Worm (Caenorhabditis elegans) whole organism, L1 larva: Measurements from ENCODE around the gene nlp-82.
A peak's percentile ranks its signal among the peaks of the same experiment; 100 is the strongest.

Experiments
- alr-1 ChIP-seq: fragments of 200-800 bp; sonication (Bioruptor generic); optimal IDR thresholded peaks from 2 replicates; lab custom pipeline; 2018; ENCODE audit warnings: borderline replicate concordance, mild to moderate bottlenecking, missing genetic modification characterization, missing compliant biosample characterization
- ceh-82 ChIP-seq, 3 experiments: fragments of 150-350 bp in 1 of 3; sonication (generic microtip) in 2 of 3; optimal IDR thresholded peaks; 2 replicates each; lab custom pipeline; 2014 to 2017; ENCODE audit warnings: missing biosample characterization in 3 of 3, missing genetic modification characterization in 3 of 3
- ceh-88 ChIP-seq: fragments of 200-800 bp; sonication (Bioruptor generic); IDR thresholded peaks from 2 replicates; pipeline ENCODE4 v1.3.6; 2022; ENCODE audit warnings: missing genetic modification characterization, missing compliant biosample characterization
- ces-1 ChIP-seq: fragments of 150-350 bp; optimal IDR thresholded peaks from 2 replicates; lab custom pipeline; 2014; ENCODE audit warnings: missing biosample characterization, missing genetic modification reagents, missing genetic modification characterization
- dpl-1 ChIP-seq, 3 experiments: fragments of 150-350 bp in 2 of 3; sonication (generic microtip) in 1 of 3; optimal IDR thresholded peaks; 2 replicates each; lab custom pipeline; 2014 to 2017; ENCODE audit warnings: missing biosample characterization in 3 of 3, missing genetic modification characterization in 3 of 3, missing genetic modification reagents in 3 of 3
- dsc-1 ChIP-seq: sonication (generic microtip); optimal IDR thresholded peaks from 2 replicates; lab custom pipeline; 2016; ENCODE audit warnings: mild to moderate bottlenecking, missing genetic modification characterization, missing compliant biosample characterization
- efl-3 ChIP-seq: fragments of 200-800 bp; sonication (Bioruptor generic); optimal IDR thresholded peaks from 2 replicates; lab custom pipeline; 2018; ENCODE audit warnings: mild to moderate bottlenecking, missing genetic modification characterization, missing compliant biosample characterization
- egl-13 ChIP-seq: sonication (generic microtip); optimal IDR thresholded peaks from 2 replicates; lab custom pipeline; 2016; ENCODE audit warnings: missing genotype, missing genetic modification reagents, missing genetic modification characterization, missing compliant biosample characterization
- elt-2 ChIP-seq: sonication (generic microtip); optimal IDR thresholded peaks from 2 replicates; lab custom pipeline; 2016; ENCODE audit warnings: missing genetic modification characterization, mild to moderate bottlenecking, inconsistent platforms, missing compliant biosample characterization, missing genetic modification reagents
- ets-5 ChIP-seq: fragments of 200-800 bp; sonication (Bioruptor generic); IDR thresholded peaks from 2 replicates; pipeline ENCODE4 v1.3.6; 2022; ENCODE audit warnings: missing genetic modification characterization, missing compliant biosample characterization
- fkh-10 ChIP-seq: sonication (generic microtip); optimal IDR thresholded peaks from 2 replicates; lab custom pipeline; 2017; ENCODE audit warnings: missing biosample characterization, missing genetic modification reagents, missing genetic modification characterization
- hpl-2 ChIP-seq: fragments of 150-350 bp; optimal IDR thresholded peaks from 2 replicates; lab custom pipeline; 2014; ENCODE audit warnings: missing biosample characterization, missing genetic modification reagents, missing genetic modification characterization
- lin-13 ChIP-seq: fragments of 150-350 bp; optimal IDR thresholded peaks from 2 replicates; lab custom pipeline; 2014; ENCODE audit warnings: missing biosample characterization, missing genetic modification reagents, missing genetic modification characterization
- lin-14 ChIP-seq: fragments of 200-800 bp; sonication (Bioruptor generic); optimal IDR thresholded peaks from 2 replicates; lab custom pipeline; 2018; ENCODE audit warnings: mild to moderate bottlenecking, missing genetic modification characterization, moderate library complexity, missing compliant biosample characterization
- lin-35 ChIP-seq, 2 experiments: fragments of 150-350 bp; optimal IDR thresholded peaks; 2 replicates each; lab custom pipeline; 2014; ENCODE audit warnings: missing biosample characterization in 2 of 2, missing genetic modification characterization in 2 of 2, missing genetic modification reagents in 2 of 2
- lsy-2 ChIP-seq, 2 experiments: fragments of 150-350 bp; optimal IDR thresholded peaks; 2 replicates each; lab custom pipeline; 2014; ENCODE audit warnings: missing biosample characterization in 2 of 2, missing genetic modification characterization in 2 of 2
- mab-9 ChIP-seq: fragments of 200-800 bp; sonication (Bioruptor generic); IDR thresholded peaks from 2 replicates; pipeline ENCODE4 v1.3.6; 2022; ENCODE audit warnings: missing genetic modification reagents, missing genetic modification characterization, missing compliant biosample characterization
- mdl-1 ChIP-seq, 2 experiments: fragments of 150-350 bp; optimal IDR thresholded peaks; 2 replicates each; lab custom pipeline; 2014 to 2017; ENCODE audit warnings: missing biosample characterization in 2 of 2, missing genetic modification characterization in 2 of 2, inconsistent platforms in 1 of 2
- nhr-11 ChIP-seq: fragments of 150-350 bp; optimal IDR thresholded peaks from 2 replicates; lab custom pipeline; 2014; ENCODE audit warnings: missing biosample characterization, missing genetic modification characterization
- nhr-12 ChIP-seq: sonication (generic microtip); optimal IDR thresholded peaks from 2 replicates; lab custom pipeline; 2017; ENCODE audit warnings: missing biosample characterization, missing genetic modification characterization
- nhr-20 ChIP-seq: sonication (generic microtip); optimal IDR thresholded peaks from 2 replicates; lab custom pipeline; 2016; ENCODE audit warnings: mild to moderate bottlenecking, missing genetic modification characterization, missing compliant biosample characterization
- nhr-71 ChIP-seq: sonication (generic microtip); optimal IDR thresholded peaks from 2 replicates; lab custom pipeline; 2016; ENCODE audit warnings: mild to moderate bottlenecking, missing genetic modification characterization, moderate library complexity, missing compliant biosample characterization
- nhr-85 ChIP-seq: sonication (generic microtip); peaks from one replicate; lab custom pipeline; 2016; ENCODE audit warnings: missing genetic modification characterization, inconsistent platforms, missing compliant biosample characterization
- nhr-90 ChIP-seq: sonication (generic microtip); optimal IDR thresholded peaks from 2 replicates; lab custom pipeline; 2016; ENCODE audit warnings: mild to moderate bottlenecking, missing genetic modification characterization, missing compliant biosample characterization; ENCODE audit not compliant: poor library complexity
- pag-3 ChIP-seq: sonication (generic microtip); optimal IDR thresholded peaks from 2 replicates; lab custom pipeline; 2017; ENCODE audit warnings: missing genetic modification characterization, mild to moderate bottlenecking, missing compliant biosample characterization, antibody characterized with exemption, borderline replicate concordance; ENCODE audit not compliant: insufficient read depth
- pqm-1 ChIP-seq: sonication (generic microtip); optimal IDR thresholded peaks from 3 replicates; lab custom pipeline; 2017; ENCODE audit warnings: missing biosample characterization, missing genetic modification characterization
- rnt-1 ChIP-seq: sonication (generic microtip); optimal IDR thresholded peaks from 2 replicates; lab custom pipeline; 2016; ENCODE audit warnings: mild to moderate bottlenecking, missing genetic modification characterization, moderate library complexity, missing compliant biosample characterization
- skn-1 ChIP-seq: fragments of 150-350 bp; optimal IDR thresholded peaks from 2 replicates; lab custom pipeline; 2014; ENCODE audit warnings: missing biosample characterization, missing genetic modification characterization
- snu-23 ChIP-seq: sonication (generic microtip); optimal IDR thresholded peaks from 2 replicates; lab custom pipeline; 2016; ENCODE audit warnings: missing genetic modification characterization, missing compliant biosample characterization
- unc-98 ChIP-seq: fragments of 200-800 bp; sonication (Bioruptor generic); IDR thresholded peaks from 2 replicates; pipeline ENCODE4 v1.3.6; 2022; ENCODE audit warnings: missing genetic modification characterization, missing compliant biosample characterization
- vab-15 ChIP-seq: sonication (generic microtip); optimal IDR thresholded peaks from 2 replicates; lab custom pipeline; 2017; ENCODE audit warnings: missing genotype, mild to moderate bottlenecking, missing genetic modification characterization, missing compliant biosample characterization
- ztf-11 ChIP-seq, 2 experiments: sonication (generic microtip); optimal IDR thresholded peaks; 2 replicates each; lab custom pipeline; 2016 to 2017; ENCODE audit warnings: missing genetic modification characterization in 2 of 2, missing biosample characterization in 1 of 2, missing compliant biosample characterization in 1 of 2
- ztf-4 ChIP-seq: fragments of 150-350 bp; optimal IDR thresholded peaks from 2 replicates; lab custom pipeline; 2014; ENCODE audit warnings: missing biosample characterization, missing genetic modification characterization

nlp-82 gene

ce11 chrII:9254187-9254586, at the start of gene nlp-82:
Gene nlp-82, minus strand, starts transcription at chrII:9254287.
- TF ChIP-seq nhr-85 (tag; lab: Kevin White, UChicago) (no peak), nhr-12 (tag; lab: Kevin White, UChicago) (no peak), lin-13 (no peak), dpl-1 (GFP tag; optimal IDR thresholded peaks at IDR 0.05; lab: Kevin White, UChicago) (no peak), vab-15 (tag; lab: Kevin White, UChicago) (no peak), mdl-1 (tag; optimal IDR thresholded peaks at IDR 0.05; lab: Kevin White, UChicago) (no peak)

ce11 chrII:9303545-9303944, 49.5 kb upstream of the nlp-82 start:
- TF ChIP-seq lin-14 (GFP tag; lab: Kevin White, UChicago) (peak; percentile 24), ceh-82 (tag; optimal IDR thresholded peaks at IDR 0.05; lab: Kevin White, UChicago) (peak in 1 of 3 experiments; percentile 15), skn-1 (tag; lab: Kevin White, UChicago) (peak; percentile 1), lin-35 (GFP tag; optimal IDR thresholded peaks at IDR 0.05; lab: Kevin White, UChicago) (no peak), ceh-88 (GFP tag; lab: Robert Waterston, UW) (no peak)
- TF ChIP-seq, all 84 proteins: peak for 3

DNA sequence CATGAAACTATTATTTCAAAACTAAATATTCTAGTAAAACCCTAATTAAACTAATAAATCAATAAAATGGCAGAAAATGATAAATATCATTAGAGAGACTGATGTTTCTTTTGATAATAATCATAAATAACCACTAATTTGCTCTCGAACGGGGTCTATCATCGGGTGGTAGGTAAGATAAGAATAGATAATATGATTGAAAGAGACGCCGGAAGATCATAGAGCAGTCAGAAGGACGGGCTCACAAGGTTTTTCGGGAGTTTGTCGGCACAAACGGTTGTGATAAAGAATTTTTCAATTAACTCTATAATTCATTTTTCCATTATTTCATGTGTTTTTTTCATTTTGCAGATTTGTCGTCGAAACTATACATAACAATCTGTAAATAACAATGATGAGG, 47.0 kb upstream of the nlp-82 start:
- TF ChIP-seq ztf-11 (tag; optimal IDR thresholded peaks at IDR 0.05; lab: Kevin White, UChicago) = no peak
- TF ChIP-seq alr-1 (tag; lab: Kevin White, UChicago) = no peak
- TF ChIP-seq ztf-4 (tag; lab: Kevin White, UChicago) = no peak
- TF ChIP-seq nhr-90 = peak; percentile 13
- peak; percentile 3 for TF ChIP-seq pqm-1
- TF ChIP-seq elt-2 (tag; lab: Kevin White, UChicago) = peak; percentile 83
- TF ChIP-seq efl-3 (GFP tag; lab: Kevin White, UChicago) = no peak
- TF ChIP-seq nhr-20 (tag; lab: Kevin White, UChicago) = peak; percentile 12
- TF ChIP-seq nhr-12 (tag; lab: Kevin White, UChicago) = no peak
- TF ChIP-seq ceh-82 (tag; optimal IDR thresholded peaks at IDR 0.05; lab: Kevin White, UChicago) = no peak
- TF ChIP-seq nhr-11 (tag; lab: Kevin White, UChicago) = no peak
- peak; percentile 27 for TF ChIP-seq lin-14 (GFP tag; lab: Kevin White, UChicago)
- TF ChIP-seq pag-3 (tag; lab: Kevin White, UChicago) = no peak
- TF ChIP-seq, all 84 proteins: peak for 5

- TF ChIP-seq dsc-1 (tag; lab: Kevin White, UChicago) (peak; percentile 5), lsy-2 (tag; optimal IDR thresholded peaks at IDR 0.05; lab: Kevin White, UChicago) (peak in 1 of 2 experiments; percentile 23), rnt-1 (tag; lab: Kevin White, UChicago) (peak; percentile 69), snu-23 (GFP tag; lab: Kevin White, UChicago) (peak; percentile 3), ces-1 (GFP tag; lab: Kevin White, UChicago) (no peak), ets-5 (GFP tag; lab: Robert Waterston, UW) (no peak), egl-13 (tag; lab: Kevin White, UChicago) (no peak), fkh-10 (GFP tag; lab: Kevin White, UChicago) (no peak), ceh-88 (GFP tag; lab: Robert Waterston, UW) (no peak), mab-9 (0 out of 2 replicates have a peak, but pooled peaks have one; percentile 46), lin-14 (GFP tag; lab: Kevin White, UChicago) (peak; percentile 52), nhr-71 (tag; lab: Kevin White, UChicago) (peak; percentile 38), unc-98 (GFP tag; lab: Robert Waterston, UW) (no peak), hpl-2 (GFP tag; lab: Kevin White, UChicago) (no peak)
These were observed 45.6 kb upstream of the nlp-82 start for ce11 chrII:9299679-9300078.
